Worm (Caenorhabditis elegans): ENCODE results near the gene ZK218.4.

ZK218.4 gene

DNA sequence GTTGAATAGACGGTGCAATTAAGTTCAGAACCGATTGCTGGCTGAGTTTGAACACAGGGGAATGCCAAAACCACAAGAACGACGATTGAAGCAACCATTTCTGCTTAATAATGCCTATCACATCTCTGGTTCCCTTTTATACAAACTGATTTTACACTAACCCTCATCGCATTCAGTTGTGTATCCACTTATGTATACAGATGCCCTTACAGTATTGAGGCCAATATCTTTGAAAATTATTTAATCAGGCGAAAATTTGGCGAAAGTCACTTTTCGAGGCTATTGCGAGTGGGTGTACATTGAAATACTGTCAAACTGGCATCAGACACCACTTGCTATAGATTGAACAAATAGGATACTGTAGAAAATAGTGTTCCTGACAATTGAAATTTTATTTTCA, at the start of gene ZK218.4, which contains the start of gene ZK218.3:
TSS of gene ZK218.4 (plus strand) at position 186 of the 400 bp plus-strand sequence.
TSS of gene ZK218.3 (minus strand) at position 101 of the 400 bp plus-strand sequence.
- TF ChIP-seq fkh-2 (tag; optimal IDR thresholded peaks at IDR 0.05), result no peak
- TF ChIP-seq lin-39 (tag; optimal IDR thresholded peaks at IDR 0.05), result no peak
- TF ChIP-seq ceh-82 (tag; optimal IDR thresholded peaks at IDR 0.05), result no peak
- no peak for TF ChIP-seq eor-1 (tag; optimal IDR thresholded peaks at IDR 0.05)
- no peak for TF ChIP-seq jun-1 (tag; optimal IDR thresholded peaks at IDR 0.05)
- no peak for TF ChIP-seq skn-1 (tag; optimal IDR thresholded peaks at IDR 0.05)
- no peak for TF ChIP-seq sea-2 (GFP tag; optimal IDR thresholded peaks at IDR 0.05)
- TF ChIP-seq elt-3 (tag; optimal IDR thresholded peaks at IDR 0.05), result no peak
- no peak for TF ChIP-seq fos-1 (tag; optimal IDR thresholded peaks at IDR 0.05)
- no peak for TF ChIP-seq unc-39 (tag; optimal IDR thresholded peaks at IDR 0.05)
- TF ChIP-seq nhr-43 (tag; optimal IDR thresholded peaks at IDR 0.05; ENCODE audit: poor library complexity, severe bottlenecking), result no peak
- no peak for TF ChIP-seq nhr-28 (tag; optimal IDR thresholded peaks at IDR 0.05)
- TF ChIP-seq ZK546.5 (tag; optimal IDR thresholded peaks at IDR 0.05), result no peak
- no peak for TF ChIP-seq nhr-76 (tag; optimal IDR thresholded peaks at IDR 0.05)

- TF ChIP-seq eor-1 (tag; optimal IDR thresholded peaks at IDR 0.05) (no peak), ztf-4 (tag; optimal IDR thresholded peaks at IDR 0.05) (no peak), snpc-4 (tag; optimal IDR thresholded peaks at IDR 0.05) (no peak), jun-1 (tag; optimal IDR thresholded peaks at IDR 0.05) (no peak), ceh-28 (tag; optimal IDR thresholded peaks at IDR 0.05) (no peak), elt-3 (tag; optimal IDR thresholded peaks at IDR 0.05) (no peak), pha-4 (tag; optimal IDR thresholded peaks at IDR 0.05) (no peak), ceh-9 (tag; optimal IDR thresholded peaks at IDR 0.05) (no peak), elt-2 (tag; optimal IDR thresholded peaks at IDR 0.05) (no peak)
These were observed 38.7 kb upstream of the ZK218.4 start, which contains the start of gene sri-66 for ce11 chrV:17059987-17060386. sri-66 (plus strand) TSS chrV:17060287.

- TF ChIP-seq mml-1 (tag; optimal IDR thresholded peaks at IDR 0.05), result no peak
- TF ChIP-seq pqm-1 (tag; optimal IDR thresholded peaks at IDR 0.05), result no peak
- TF ChIP-seq unc-62 (GFP tag; optimal IDR thresholded peaks at IDR 0.05), result no peak
- TF ChIP-seq nhr-237 (tag; optimal IDR thresholded peaks at IDR 0.05), result no peak
- TF ChIP-seq ceh-16 (tag; optimal IDR thresholded peaks at IDR 0.05), result no peak
- TF ChIP-seq ceh-82 (tag; optimal IDR thresholded peaks at IDR 0.05), result no peak
- TF ChIP-seq sea-2 (GFP tag; optimal IDR thresholded peaks at IDR 0.05), result no peak
- TF ChIP-seq zag-1 (tag; optimal IDR thresholded peaks at IDR 0.05), result no peak
- TF ChIP-seq egl-27 (tag; optimal IDR thresholded peaks at IDR 0.05), result no peak
- no peak for TF ChIP-seq nhr-43 (tag; optimal IDR thresholded peaks at IDR 0.05; ENCODE audit: poor library complexity, severe bottlenecking)
- no peak for TF ChIP-seq ceh-9 (tag; optimal IDR thresholded peaks at IDR 0.05)
- no peak for TF ChIP-seq fkh-2 (tag; optimal IDR thresholded peaks at IDR 0.05)
- no peak for TF ChIP-seq mdl-1 (tag; optimal IDR thresholded peaks at IDR 0.05)
- no peak for TF ChIP-seq ztf-4 (tag; optimal IDR thresholded peaks at IDR 0.05)
- no peak for TF ChIP-seq eor-1 (tag; optimal IDR thresholded peaks at IDR 0.05)
These were observed 37.1 kb upstream of the ZK218.4 start, which contains the start of gene F28B1.9 for ce11 chrV:17061585-17061984. F28B1.9 (plus strand) TSS chrV:17061885.

ce11 chrV:17064676-17065075, 34.0 kb upstream of the ZK218.4 start, which contains the start of gene srh-255:
srh-255 (plus strand) TSS chrV:17064976.
- TF ChIP-seq egl-5 (tag; optimal IDR thresholded peaks at IDR 0.05), result no peak
- TF ChIP-seq unc-39 (tag; optimal IDR thresholded peaks at IDR 0.05), result no peak
- TF ChIP-seq nhr-11 (tag; optimal IDR thresholded peaks at IDR 0.05), result no peak
- TF ChIP-seq ZK546.5 (tag; optimal IDR thresholded peaks at IDR 0.05), result no peak
- TF ChIP-seq nhr-67 (tag; optimal IDR thresholded peaks at IDR 0.05), result no peak
- TF ChIP-seq elt-1 (tag; optimal IDR thresholded peaks at IDR 0.05), result no peak
- TF ChIP-seq aly-2 (tag; optimal IDR thresholded peaks at IDR 0.05), result no peak
- no peak for TF ChIP-seq mdl-1 (tag; optimal IDR thresholded peaks at IDR 0.05)

DNA sequence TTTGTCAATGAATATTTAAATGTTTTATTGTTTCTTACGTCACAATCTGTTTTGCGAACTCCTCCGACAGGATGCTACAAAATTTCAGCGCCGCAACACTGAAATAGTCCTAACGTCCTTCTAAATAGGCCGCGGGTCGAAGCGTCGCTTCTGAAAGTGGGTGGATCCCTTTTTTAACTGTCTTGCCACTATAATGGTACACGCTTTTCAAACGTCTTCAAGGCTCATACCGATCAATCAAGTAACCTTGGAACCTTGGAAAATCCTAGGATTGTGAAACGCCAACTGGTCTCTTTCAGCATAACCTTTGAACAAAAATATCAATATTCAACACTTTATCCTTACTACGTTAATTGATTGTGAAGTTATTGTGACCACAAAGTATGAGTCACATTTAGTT, 32.0 kb upstream of the ZK218.4 start:
- TF ChIP-seq elt-2 (tag; optimal IDR thresholded peaks at IDR 0.05), result no peak

DNA sequence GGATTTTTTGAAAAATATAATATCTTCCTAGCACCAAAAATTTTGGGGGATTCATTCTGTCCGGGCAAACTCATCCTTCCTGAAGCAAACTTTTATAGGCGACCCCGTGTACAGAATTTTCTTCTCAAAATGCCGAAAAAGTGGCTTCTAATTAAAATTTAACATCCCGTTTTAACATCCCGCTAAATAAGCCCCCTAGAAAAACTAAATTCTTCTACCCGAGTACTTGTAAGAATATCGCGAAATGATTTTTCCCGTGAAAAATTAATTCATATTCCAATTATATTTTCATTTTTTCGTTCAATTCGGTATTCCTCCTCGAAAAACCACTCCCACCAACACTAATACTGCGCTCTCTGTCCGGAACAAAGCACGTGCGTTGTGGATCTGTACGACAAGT, 29.8 kb upstream of the ZK218.4 start, which contains the start of gene T05E12.8:
TSS of gene T05E12.8 (plus strand) at position 301 of the 400 bp plus-strand sequence.
- TF ChIP-seq nhr-11 (tag; optimal IDR thresholded peaks at IDR 0.05) (no peak), ama-1 (optimal IDR thresholded peaks at IDR 0.05) (no peak), nhr-23 (tag; optimal IDR thresholded peaks at IDR 0.05) (no peak), nhr-67 (tag; optimal IDR thresholded peaks at IDR 0.05) (no peak), lin-39 (tag; optimal IDR thresholded peaks at IDR 0.05) (no peak), sea-2 (GFP tag; optimal IDR thresholded peaks at IDR 0.05) (no peak), egl-27 (tag; optimal IDR thresholded peaks at IDR 0.05) (no peak), pqm-1 (tag; optimal IDR thresholded peaks at IDR 0.05) (no peak), fos-1 (tag; optimal IDR thresholded peaks at IDR 0.05) (no peak), snpc-4 (tag; optimal IDR thresholded peaks at IDR 0.05) (no peak), ceh-9 (tag; optimal IDR thresholded peaks at IDR 0.05) (no peak)
